In the genomic region with DNA sequence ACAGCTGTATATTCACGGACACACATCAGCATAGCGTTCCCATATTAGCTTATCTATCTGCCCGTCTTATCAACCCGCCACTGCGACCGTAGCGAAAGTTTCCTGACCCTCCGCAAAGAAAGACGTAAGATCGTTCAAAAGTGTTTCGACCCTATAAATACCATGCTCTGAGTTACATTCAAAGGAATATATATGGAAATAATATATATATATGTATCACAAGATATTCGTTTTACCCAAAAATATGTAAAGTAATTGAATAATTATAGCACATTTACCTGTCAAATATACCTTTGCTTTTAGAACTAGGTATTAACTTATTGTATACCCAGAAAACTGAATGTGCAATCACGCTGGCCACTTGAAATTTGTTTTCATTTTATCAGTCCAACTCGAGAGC, we compare ENCODE assay signal across 3 fruit fly cellular contexts.
A peak's percentile ranks its signal among the peaks of the same experiment; 100 is the strongest.
TF ChIP-seq lines count a peak whose summit lies in the region.

No protein-coding gene starts in this region.

TF ChIP-seq in whole organism, embryonic, 481 proteins besides CTCF, POLR2A, EP300 and RAD21 (continued from another document and continues in another):
- TF ChIP-seq CG3847 (GFP tag; IDR thresholded peaks at IDR 0.05; lab: Robert Waterston, UW) (no peak), klu (GFP tag; IDR thresholded peaks at IDR 0.05; lab: Robert Waterston, UW) (no peak), CG14014 (GFP tag; IDR thresholded peaks at IDR 0.05; lab: Robert Waterston, UW) (no peak), CG6175 (GFP tag; IDR thresholded peaks at IDR 0.05; lab: Robert Waterston, UW) (no peak), Dfd (GFP tag; optimal IDR thresholded peaks at IDR 0.05; lab: Kevin White, UChicago) (no peak), Trl (optimal IDR thresholded peaks at IDR 0.05; lab: Kevin White, UChicago) (no peak), Trl (GFP tag; optimal IDR thresholded peaks at IDR 0.05; lab: Kevin White, UChicago) (no peak), CG11504 (tag; optimal IDR thresholded peaks at IDR 0.05; lab: Kevin White, UChicago) (peak; percentile 21), toy (GFP tag; IDR thresholded peaks at IDR 0.05; lab: Robert Waterston, UW) (no peak), hth (optimal IDR thresholded peaks at IDR 0.05; lab: Kevin White, UChicago) (no peak), CG8765 (GFP tag; IDR thresholded peaks at IDR 0.05; lab: Robert Waterston, UW) (no peak), CG4730 (GFP tag; IDR thresholded peaks at IDR 0.05; lab: Robert Waterston, UW) (no peak), CG12744 (GFP tag; optimal IDR thresholded peaks at IDR 0.05; lab: Kevin White, UChicago) (no peak), CG11456 (GFP tag; IDR thresholded peaks at IDR 0.05; lab: Robert Waterston, UW) (no peak), Antp (GFP tag; optimal IDR thresholded peaks at IDR 0.05; lab: Kevin White, UChicago) (no peak), trh (GFP tag; optimal IDR thresholded peaks at IDR 0.05; lab: Kevin White, UChicago) (no peak), Vsx1 (GFP tag; optimal IDR thresholded peaks at IDR 0.05; lab: Kevin White, UChicago) (no peak), Fer3 (tag; optimal IDR thresholded peaks at IDR 0.05; lab: Kevin White, UChicago) (no peak), CG30431 (GFP tag; optimal IDR thresholded peaks at IDR 0.05; lab: Kevin White, UChicago) (no peak), Eip74EF (GFP tag; optimal IDR thresholded peaks at IDR 0.05; lab: Kevin White, UChicago) (no peak), nom (GFP tag; optimal IDR thresholded peaks at IDR 0.05; lab: Kevin White, UChicago) (no peak), al (GFP tag; IDR thresholded peaks at IDR 0.05; lab: Robert Waterston, UW) (no peak), ro (GFP tag; IDR thresholded peaks at IDR 0.05; lab: Robert Waterston, UW) (no peak), CG30020 (tag; optimal IDR thresholded peaks at IDR 0.05; lab: Kevin White, UChicago) (no peak), CG31365 (tag; optimal IDR thresholded peaks at IDR 0.05; lab: Kevin White, UChicago) (no peak), Fer1 (GFP tag; optimal IDR thresholded peaks at IDR 0.05; lab: Kevin White, UChicago) (no peak), CG13123 (GFP tag; optimal IDR thresholded peaks at IDR 0.05; lab: Kevin White, UChicago) (no peak), CG7839 (tag; optimal IDR thresholded peaks at IDR 0.05; lab: Kevin White, UChicago) (peak; percentile 7), CG10462 (GFP tag; optimal IDR thresholded peaks at IDR 0.05; lab: Kevin White, UChicago) (no peak), CG11398 (GFP tag; optimal IDR thresholded peaks at IDR 0.05; lab: Kevin White, UChicago) (no peak), da (GFP tag; optimal IDR thresholded peaks at IDR 0.05; lab: Kevin White, UChicago) (no peak), Sin3A (optimal IDR thresholded peaks at IDR 0.05; lab: Kevin White, UChicago) (no peak), luna (GFP tag; optimal IDR thresholded peaks at IDR 0.05; lab: Kevin White, UChicago) (no peak), Elba2 (GFP tag; optimal IDR thresholded peaks at IDR 0.05; lab: Kevin White, UChicago) (no peak), jigr1 (GFP tag; IDR thresholded peaks at IDR 0.05; lab: Robert Waterston, UW) (no peak), lmd (GFP tag; IDR thresholded peaks at IDR 0.05; lab: Robert Waterston, UW) (no peak), CG17912 (GFP tag; optimal IDR thresholded peaks at IDR 0.05; lab: Kevin White, UChicago) (no peak), Atf6 (GFP tag; IDR thresholded peaks at IDR 0.05; lab: Robert Waterston, UW) (no peak), NC2α (GFP tag; optimal IDR thresholded peaks at IDR 0.05; lab: Kevin White, UChicago) (no peak), CoRest (tag; optimal IDR thresholded peaks at IDR 0.05; lab: Kevin White, UChicago) (no peak), bigmax (GFP tag; optimal IDR thresholded peaks at IDR 0.05; lab: Kevin White, UChicago) (no peak), Ravus (GFP tag; IDR thresholded peaks at IDR 0.05; lab: Robert Waterston, UW) (no peak), bbx (GFP tag; IDR thresholded peaks at IDR 0.05; lab: Robert Waterston, UW; ENCODE audit: partially characterized antibody) (no peak), Spps (tag; optimal IDR thresholded peaks at IDR 0.05; lab: Kevin White, UChicago) (no peak), CG8388 (GFP tag; optimal IDR thresholded peaks at IDR 0.05; lab: Kevin White, UChicago) (no peak), ac (GFP tag; optimal IDR thresholded peaks at IDR 0.05; lab: Kevin White, UChicago) (no peak)

TF ChIP-seq in whole organism, prepupa, 60 proteins besides CTCF, POLR2A, EP300 and RAD21 (continued from another document):
- TF ChIP-seq CG11762 (GFP tag; optimal IDR thresholded peaks at IDR 0.05; lab: Kevin White, UChicago; ENCODE audit: insufficient read depth) (no peak), CG8119 (GFP tag; IDR thresholded peaks at IDR 0.05; lab: Robert Waterston, UW) (no peak), Ets21C (GFP tag; optimal IDR thresholded peaks at IDR 0.05; lab: Kevin White, UChicago) (no peak), svp (GFP tag; lab: Kevin White, UChicago) (peak; percentile 75), ss (GFP tag; optimal IDR thresholded peaks at IDR 0.05; lab: Kevin White, UChicago) (no peak), CG16779 (tag; optimal IDR thresholded peaks at IDR 0.05; lab: Kevin White, UChicago) (no peak), dac (GFP tag; optimal IDR thresholded peaks at IDR 0.05; lab: Kevin White, UChicago) (no peak), CG1621 (tag; optimal IDR thresholded peaks at IDR 0.05; lab: Kevin White, UChicago) (no peak), CG6792 (GFP tag; optimal IDR thresholded peaks at IDR 0.05; lab: Kevin White, UChicago) (peak; percentile 17), OdsH (GFP tag; optimal IDR thresholded peaks at IDR 0.05; lab: Kevin White, UChicago) (peak; percentile 17), Eip93F (GFP tag; optimal IDR thresholded peaks at IDR 0.05; lab: Kevin White, UChicago) (no peak), Gug (GFP tag; IDR thresholded peaks at IDR 0.05; lab: Robert Waterston, UW) (0 out of 2 replicates have a peak, but pooled peaks have one; percentile 26), fd59A (GFP tag; optimal IDR thresholded peaks at IDR 0.05; lab: Kevin White, UChicago) (no peak), CG6276 (GFP tag; optimal IDR thresholded peaks at IDR 0.05; lab: Kevin White, UChicago) (no peak), Ets96B (tag; optimal IDR thresholded peaks at IDR 0.05; lab: Kevin White, UChicago) (peak; percentile 12), CG11294 (GFP tag; IDR thresholded peaks at IDR 0.05; lab: Robert Waterston, UW) (no peak), Eip75B (GFP tag; optimal IDR thresholded peaks at IDR 0.05; lab: Kevin White, UChicago) (no peak), CG3919 (GFP tag; optimal IDR thresholded peaks at IDR 0.05; lab: Kevin White, UChicago) (peak; percentile 19), esn (GFP tag; optimal IDR thresholded peaks at IDR 0.05; lab: Kevin White, UChicago) (peak; percentile 40), Smox (GFP tag; optimal IDR thresholded peaks at IDR 0.05; lab: Kevin White, UChicago) (peak; percentile 20), Lpt (GFP tag; optimal IDR thresholded peaks at IDR 0.05; lab: Kevin White, UChicago) (no peak), Hr4 (GFP tag; optimal IDR thresholded peaks at IDR 0.05; lab: Kevin White, UChicago) (no peak), fd85E (GFP tag; optimal IDR thresholded peaks at IDR 0.05; lab: Kevin White, UChicago) (no peak), Hr38 (GFP tag; optimal IDR thresholded peaks at IDR 0.05; lab: Kevin White, UChicago) (no peak), dsx (GFP tag; optimal IDR thresholded peaks at IDR 0.05; lab: Kevin White, UChicago; ENCODE audit: poor library complexity, severe bottlenecking) (no peak), CG6808 (GFP tag; optimal IDR thresholded peaks at IDR 0.05; lab: Kevin White, UChicago) (no peak), Met (GFP tag; optimal IDR thresholded peaks at IDR 0.05; lab: Kevin White, UChicago) (peak; percentile 11), CG8319 (GFP tag; optimal IDR thresholded peaks at IDR 0.05; lab: Kevin White, UChicago) (no peak), fkh (GFP tag; optimal IDR thresholded peaks at IDR 0.05; lab: Kevin White, UChicago) (no peak), Eip78C (GFP tag; lab: Kevin White, UChicago) (peak; percentile 47)
TF ChIP-seq in whole organism, prepupa: peak in this region for 20.

TF ChIP-seq in whole organism, wandering third instar larva, 38 proteins besides CTCF, POLR2A, EP300 and RAD21 (continued from another document):
- TF ChIP-seq Jra (GFP tag; optimal IDR thresholded peaks at IDR 0.05; lab: Kevin White, UChicago) (no peak), CrebA (GFP tag; optimal IDR thresholded peaks at IDR 0.05; lab: Kevin White, UChicago; ENCODE audit: borderline replicate concordance) (no peak), CG32264 (GFP tag; optimal IDR thresholded peaks at IDR 0.05; lab: Kevin White, UChicago) (no peak), GATAd (GFP tag; optimal IDR thresholded peaks at IDR 0.05; lab: Kevin White, UChicago) (no peak), lola (GFP tag; optimal IDR thresholded peaks at IDR 0.05; lab: Kevin White, UChicago) (no peak), Mio (GFP tag; optimal IDR thresholded peaks at IDR 0.05; lab: Kevin White, UChicago) (no peak), Vsx2 (GFP tag; optimal IDR thresholded peaks at IDR 0.05; lab: Kevin White, UChicago; ENCODE audit: partially characterized antibody) (no peak), OdsH (GFP tag; optimal IDR thresholded peaks at IDR 0.05; lab: Kevin White, UChicago) (peak; percentile 47), pan (optimal IDR thresholded peaks at IDR 0.05; lab: Kevin White, UChicago) (no peak), sv (GFP tag; optimal IDR thresholded peaks at IDR 0.05; lab: Kevin White, UChicago) (no peak), Hnf4 (GFP tag; optimal IDR thresholded peaks at IDR 0.05; lab: Kevin White, UChicago) (peak; percentile 5), foxo (GFP tag; optimal IDR thresholded peaks at IDR 0.05; lab: Kevin White, UChicago) (peak in 1 of 2 experiments; percentile 67), h (GFP tag; optimal IDR thresholded peaks at IDR 0.05; lab: Kevin White, UChicago) (peak; percentile 56)
TF ChIP-seq in whole organism, wandering third instar larva: peak in this region for 9.
